Worm (Caenorhabditis elegans): ENCODE data around the gene gln-3.

The gln-3 gene

DNA sequence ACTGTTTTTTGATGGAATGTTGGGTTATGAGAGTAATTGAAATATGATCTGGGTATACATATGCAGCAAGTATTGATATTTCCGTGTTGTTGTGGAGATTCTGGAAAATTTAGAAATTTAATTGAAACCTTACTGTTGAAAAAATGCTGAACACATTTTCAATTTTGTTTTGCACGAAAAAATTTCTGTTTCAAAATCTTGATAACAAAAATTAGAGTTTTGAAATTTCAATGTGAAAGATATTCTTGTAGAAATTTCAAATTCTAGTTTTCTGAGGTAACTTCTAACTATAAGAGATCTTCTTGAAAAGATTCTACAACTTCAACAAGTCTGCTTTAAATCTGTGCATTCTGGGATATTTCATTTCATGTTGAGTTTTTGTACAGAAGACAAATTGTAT, 24.4 kb downstream of the gln-3 start:
- TF ChIP-seq flt-1 (GFP tag; IDR thresholded peaks at IDR 0.05) (no peak), ztf-23 (GFP tag; IDR thresholded peaks at IDR 0.05) (no peak), tab-1 (GFP tag; IDR thresholded peaks at IDR 0.05) (no peak), klf-2 (GFP tag; conservative IDR thresholded peaks at IDR 0.05) (no peak), med-1 (GFP tag; optimal IDR thresholded peaks at IDR 0.05; ENCODE audit: insufficient read depth) (no peak), ztf-29 (GFP tag; IDR thresholded peaks at IDR 0.05) (no peak), ref-1 (GFP tag; conservative IDR thresholded peaks at IDR 0.05) (no peak), T22C8.4 (GFP tag; IDR thresholded peaks at IDR 0.05) (no peak), cog-1 (tag; optimal IDR thresholded peaks at IDR 0.05) (no peak)

DNA sequence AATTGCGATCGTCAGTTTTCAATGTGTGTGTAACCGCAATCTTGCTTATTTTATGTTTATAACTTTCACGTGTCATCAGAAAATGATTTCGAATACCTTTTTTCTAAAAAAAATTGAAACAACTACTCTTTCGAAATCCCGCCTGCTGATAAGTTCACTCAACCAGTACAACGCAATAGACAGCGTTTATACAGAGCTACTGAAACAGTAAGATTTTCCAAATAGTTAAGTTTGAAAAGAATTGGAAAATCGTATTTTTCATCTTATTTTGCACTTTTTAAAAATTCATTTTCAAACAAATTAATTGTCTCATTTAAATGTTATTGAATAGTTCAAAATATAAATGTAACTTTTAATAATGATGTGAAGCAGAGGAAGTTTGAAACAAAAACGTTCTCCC, 31.7 kb downstream of the gln-3 start:
- no peak for TF ChIP-seq klf-2 (GFP tag; conservative IDR thresholded peaks at IDR 0.05)
- TF ChIP-seq T22C8.4 (GFP tag; IDR thresholded peaks at IDR 0.05) = no peak
- no peak for TF ChIP-seq flt-1 (GFP tag; IDR thresholded peaks at IDR 0.05)
- TF ChIP-seq ref-1 (GFP tag; conservative IDR thresholded peaks at IDR 0.05) = no peak
- TF ChIP-seq ztf-29 (GFP tag; IDR thresholded peaks at IDR 0.05) = no peak

DNA sequence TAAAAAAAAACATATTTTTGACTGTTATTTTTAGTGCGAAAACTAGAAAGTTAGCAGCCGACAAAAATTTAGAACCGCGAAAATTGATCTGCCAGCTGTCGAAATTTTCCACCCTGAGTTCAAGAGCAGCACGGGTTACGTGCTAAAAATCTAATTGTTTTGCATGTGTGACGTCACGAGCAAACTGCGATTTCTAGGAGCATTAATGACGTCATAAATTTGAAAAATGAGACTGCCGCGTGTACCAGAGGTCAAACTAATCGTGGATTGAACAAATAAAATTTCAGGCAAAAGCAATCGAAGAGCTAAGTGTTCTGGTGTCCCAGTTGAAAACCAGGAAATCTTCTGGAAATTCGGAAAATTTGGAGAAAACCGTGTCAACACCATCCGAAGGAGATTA, 36.7 kb downstream of the gln-3 start:
- TF ChIP-seq med-1 (GFP tag; optimal IDR thresholded peaks at IDR 0.05; ENCODE audit: insufficient read depth) (no peak), klf-2 (GFP tag; conservative IDR thresholded peaks at IDR 0.05) (no peak), ztf-29 (GFP tag; IDR thresholded peaks at IDR 0.05) (no peak), cog-1 (tag; optimal IDR thresholded peaks at IDR 0.05) (no peak), T22C8.4 (GFP tag; IDR thresholded peaks at IDR 0.05) (no peak), ref-1 (GFP tag; conservative IDR thresholded peaks at IDR 0.05) (no peak), flt-1 (GFP tag; IDR thresholded peaks at IDR 0.05) (no peak), tab-1 (GFP tag; IDR thresholded peaks at IDR 0.05) (no peak), ztf-23 (GFP tag; IDR thresholded peaks at IDR 0.05) (no peak)

DNA sequence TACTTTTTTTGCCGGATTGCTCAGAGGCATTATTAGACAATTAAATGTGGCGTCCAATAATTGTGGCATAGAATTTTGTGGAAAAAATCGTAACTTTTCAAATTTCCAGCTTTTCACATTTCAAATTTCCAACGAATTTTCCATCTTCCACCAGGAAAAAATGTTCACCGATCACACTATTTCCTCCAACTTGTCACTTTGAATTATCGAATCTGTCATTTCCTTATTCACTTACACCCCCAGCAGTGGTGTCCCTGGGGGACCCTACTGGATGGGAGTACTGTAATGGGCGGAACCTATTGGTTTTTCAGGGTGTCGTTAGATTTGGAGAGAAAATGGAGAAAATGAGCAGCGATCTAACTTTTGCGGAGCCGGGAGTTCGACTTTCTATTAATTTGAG, 38.3 kb downstream of the gln-3 start, which contains the start of gene hlh-32:
Gene hlh-32, plus strand, starts transcription at position 301 of the 400 bp plus-strand sequence.
- no peak for TF ChIP-seq tab-1 (GFP tag; IDR thresholded peaks at IDR 0.05)
- TF ChIP-seq med-1 (GFP tag; optimal IDR thresholded peaks at IDR 0.05; ENCODE audit: insufficient read depth) = no peak
- no peak for TF ChIP-seq flt-1 (GFP tag; IDR thresholded peaks at IDR 0.05)
- no peak for TF ChIP-seq cog-1 (tag; optimal IDR thresholded peaks at IDR 0.05)
- no peak for TF ChIP-seq ztf-23 (GFP tag; IDR thresholded peaks at IDR 0.05)

DNA sequence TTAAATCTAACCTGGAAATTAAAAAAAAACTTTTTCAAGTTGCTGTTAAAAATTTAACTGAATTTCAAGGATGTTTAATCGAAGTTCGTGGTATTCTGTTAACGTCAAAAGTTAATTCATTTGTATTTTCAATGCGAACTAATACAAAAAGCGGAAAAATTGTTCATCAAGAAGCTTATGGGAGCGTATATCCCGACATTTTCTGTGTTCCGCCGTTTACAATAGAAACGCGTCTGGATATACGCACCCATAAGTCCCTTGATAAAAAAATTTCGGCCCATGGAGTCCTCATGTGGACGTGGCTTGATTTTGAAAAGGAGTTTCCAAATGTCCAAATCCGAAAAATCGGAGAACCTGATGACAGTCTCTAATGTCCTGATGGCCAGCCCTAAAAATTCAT, 44.7 kb downstream of the gln-3 start:
- no peak for TF ChIP-seq ref-1 (GFP tag; conservative IDR thresholded peaks at IDR 0.05)
- TF ChIP-seq ztf-23 (GFP tag; IDR thresholded peaks at IDR 0.05) = no peak
- no peak for TF ChIP-seq ztf-29 (GFP tag; IDR thresholded peaks at IDR 0.05)
- TF ChIP-seq tab-1 (GFP tag; IDR thresholded peaks at IDR 0.05) = no peak
- TF ChIP-seq med-1 (GFP tag; optimal IDR thresholded peaks at IDR 0.05; ENCODE audit: insufficient read depth) = no peak
- TF ChIP-seq flt-1 (GFP tag; IDR thresholded peaks at IDR 0.05) = no peak
- TF ChIP-seq klf-2 (GFP tag; conservative IDR thresholded peaks at IDR 0.05) = no peak
- TF ChIP-seq T22C8.4 (GFP tag; IDR thresholded peaks at IDR 0.05) = no peak

DNA sequence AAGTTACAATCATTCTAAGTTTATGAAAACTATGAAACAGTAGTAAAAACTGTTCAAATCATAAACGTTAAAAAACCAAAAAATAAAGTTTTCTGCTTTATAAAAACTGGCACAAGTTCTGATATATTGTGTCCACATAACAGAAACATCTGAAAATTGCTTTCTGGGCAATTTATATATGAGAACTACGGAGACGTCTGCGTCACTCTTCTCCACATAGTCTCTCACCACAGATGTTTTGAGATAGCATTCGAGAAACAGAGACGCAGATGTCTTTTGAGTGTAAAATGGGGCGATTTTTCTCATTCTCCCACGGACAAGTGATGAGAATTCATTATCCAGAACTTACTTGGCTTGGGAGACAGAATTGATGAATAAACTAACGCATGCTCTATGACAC, 50.9 kb downstream of the gln-3 start:
- TF ChIP-seq cog-1 (tag; optimal IDR thresholded peaks at IDR 0.05) = no peak
- TF ChIP-seq klf-2 (GFP tag; conservative IDR thresholded peaks at IDR 0.05) = no peak
